Fruit fly (Drosophila melanogaster): ENCODE data around the gene RpL30.

Gene RpL30

DNA sequence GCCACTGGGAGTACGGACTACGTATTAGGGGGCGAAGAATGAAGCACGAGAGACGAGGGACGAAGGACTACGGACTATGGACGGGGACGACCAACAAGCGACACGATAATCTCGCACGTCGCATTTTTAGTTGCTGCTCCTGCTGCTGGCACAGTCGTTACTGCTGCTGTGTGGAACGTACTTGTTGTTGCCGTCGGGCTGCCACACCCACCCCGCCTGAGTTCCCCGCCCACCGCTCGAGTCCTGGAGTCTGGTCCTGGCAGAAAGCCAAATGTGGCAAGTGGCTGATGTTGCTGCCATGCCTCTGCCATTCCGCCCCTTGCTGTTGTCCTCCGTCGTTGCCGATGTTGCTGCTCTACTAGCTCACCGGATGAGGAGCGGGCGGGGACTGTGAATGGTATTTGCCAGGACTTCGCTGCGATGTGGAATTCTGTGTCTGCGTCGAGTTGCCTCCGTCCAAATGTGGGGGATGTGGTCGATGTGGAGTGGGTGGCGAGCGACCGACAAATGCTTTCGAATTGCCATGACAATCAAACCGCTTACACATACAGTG is 3.7 kb upstream of the RpL30 start (continued):
- TF ChIP-seq CG4282 (GFP tag; optimal IDR thresholded peaks at IDR 0.05): no peak
- TF ChIP-seq CG10209 (GFP tag; optimal IDR thresholded peaks at IDR 0.05): no peak
- TF ChIP-seq nerfin-1 (tag; optimal IDR thresholded peaks at IDR 0.05): peak; percentile 19
- no peak for TF ChIP-seq Med (GFP tag)
- 0 out of 2 replicates have a peak, but pooled peaks have one; percentile 24 for TF ChIP-seq Dref (GFP tag; IDR thresholded peaks at IDR 0.05)
- TF ChIP-seq stwl (tag; optimal IDR thresholded peaks at IDR 0.05): no peak
- TF ChIP-seq sens (GFP tag): no peak
- TF ChIP-seq lab (GFP tag; optimal IDR thresholded peaks at IDR 0.05): no peak
- TF ChIP-seq phol (tag; optimal IDR thresholded peaks at IDR 0.05): no peak
- no peak for TF ChIP-seq CG12219 (GFP tag; optimal IDR thresholded peaks at IDR 0.05)
- no peak for TF ChIP-seq gsb (GFP tag; IDR thresholded peaks at IDR 0.05)
- TF ChIP-seq sim (GFP tag; IDR thresholded peaks at IDR 0.05): no peak
- TF ChIP-seq Fer2 (tag; optimal IDR thresholded peaks at IDR 0.05): peak; percentile 28
- peak; percentile 20 for TF ChIP-seq NfI (GFP tag; optimal IDR thresholded peaks at IDR 0.05)
- TF ChIP-seq dimm (GFP tag; IDR thresholded peaks at IDR 0.05): no peak
- TF ChIP-seq Adf1 (GFP tag; IDR thresholded peaks at IDR 0.05): peak; percentile 70
- no peak for TF ChIP-seq Chrac-16 (GFP tag; optimal IDR thresholded peaks at IDR 0.05)
- no peak for TF ChIP-seq Ptx1 (GFP tag; IDR thresholded peaks at IDR 0.05)
- TF ChIP-seq CG7928 (GFP tag; optimal IDR thresholded peaks at IDR 0.05): no peak
- TF ChIP-seq Abd-B (GFP tag; optimal IDR thresholded peaks at IDR 0.05): no peak
- no peak for TF ChIP-seq ac (GFP tag; optimal IDR thresholded peaks at IDR 0.05)
- no peak for TF ChIP-seq CoRest (tag; optimal IDR thresholded peaks at IDR 0.05)
- TF ChIP-seq pita (GFP tag; optimal IDR thresholded peaks at IDR 0.05): no peak
- no peak for TF ChIP-seq CG2202 (tag; optimal IDR thresholded peaks at IDR 0.05)
- TF ChIP-seq oc (tag; optimal IDR thresholded peaks at IDR 0.05): no peak
- TF ChIP-seq pb (GFP tag; optimal IDR thresholded peaks at IDR 0.05): no peak
- TF ChIP-seq CG2678 (tag; optimal IDR thresholded peaks at IDR 0.05): no peak
- 0 out of 2 replicates have a peak, but pooled peaks have one; percentile 17 for TF ChIP-seq CG4360 (GFP tag; IDR thresholded peaks at IDR 0.05)
- no peak for TF ChIP-seq pan (optimal IDR thresholded peaks at IDR 0.05)
- TF ChIP-seq pan (GFP tag; optimal IDR thresholded peaks at IDR 0.05 in 1 of 2, IDR thresholded peaks at IDR 0.05 in 1 of 2): no peak
- TF ChIP-seq CG13123 (GFP tag; optimal IDR thresholded peaks at IDR 0.05): no peak
- TF ChIP-seq bcd (GFP tag; optimal IDR thresholded peaks at IDR 0.05): no peak
- no peak for TF ChIP-seq dmrt11E (tag; optimal IDR thresholded peaks at IDR 0.05)
- no peak for TF ChIP-seq exex (tag; optimal IDR thresholded peaks at IDR 0.05)
- TF ChIP-seq chinmo (GFP tag; IDR thresholded peaks at IDR 0.05; ENCODE audit: partially characterized antibody): 0 out of 4 replicates have a peak, but pooled peaks have one; percentile 40
- no peak for TF ChIP-seq CG11398 (GFP tag; optimal IDR thresholded peaks at IDR 0.05)
- TF ChIP-seq CG6765 (GFP tag; optimal IDR thresholded peaks at IDR 0.05): no peak
- no peak for TF ChIP-seq Poxn (GFP tag; IDR thresholded peaks at IDR 0.05)
- TF ChIP-seq CG13894 (tag; optimal IDR thresholded peaks at IDR 0.05): peak; percentile 41
- no peak for TF ChIP-seq Nf-YB (GFP tag; optimal IDR thresholded peaks at IDR 0.05)
- TF ChIP-seq ATbp (GFP tag; optimal IDR thresholded peaks at IDR 0.05): no peak
- TF ChIP-seq CG12391 (tag; optimal IDR thresholded peaks at IDR 0.05): no peak
- no peak for TF ChIP-seq CG8924 (tag; optimal IDR thresholded peaks at IDR 0.05)
- no peak for TF ChIP-seq Mrtf (GFP tag; IDR thresholded peaks at IDR 0.05)
- TF ChIP-seq CG2875 (GFP tag; optimal IDR thresholded peaks at IDR 0.05): no peak
- TF ChIP-seq sug (tag; optimal IDR thresholded peaks at IDR 0.05): no peak
- TF ChIP-seq mld (GFP tag; IDR thresholded peaks at IDR 0.05; ENCODE audit: partially characterized antibody): no peak
- no peak for TF ChIP-seq Fer1 (GFP tag; optimal IDR thresholded peaks at IDR 0.05)
- TF ChIP-seq CG33557 (GFP tag; optimal IDR thresholded peaks at IDR 0.05): no peak
- no peak for TF ChIP-seq Ets65A (GFP tag)

Measured in whole organism, embryonic.